Fruit fly (Drosophila melanogaster) whole organism, embryonic: ENCODE data around the gene CG42307.

Experiments used
- Bdp1 ChIP-seq: fragments of 200-800 bp; sonication (Bioruptor generic); optimal IDR thresholded peaks from 3 replicates; lab custom pipeline; 2016; ENCODE audit warnings: missing biosample characterization, missing genetic modification characterization
- CG10267 ChIP-seq: fragments of 200-800 bp; sonication (Bioruptor generic); optimal IDR thresholded peaks from 2 replicates; lab custom pipeline; 2018; ENCODE audit warnings: missing biosample characterization, mild to moderate bottlenecking, missing genetic modification characterization, moderate library complexity
- CG11247 ChIP-seq: fragments of 200-800 bp; sonication (Bioruptor generic); IDR thresholded peaks from 2 replicates; pipeline ENCODE4 v1.3.6; 2022; ENCODE audit warnings: missing biosample characterization, missing genetic modification characterization
- CG13287 ChIP-seq: fragments of 200-800 bp; sonication (Bioruptor generic); IDR thresholded peaks from 2 replicates; pipeline ENCODE4 v1.3.6; 2022; ENCODE audit warnings: missing biosample characterization, missing genetic modification characterization; ENCODE audit not compliant: partially characterized antibody
- CG14050 ChIP-seq: fragments of 200-800 bp; sonication (Bioruptor generic); IDR thresholded peaks from 3 replicates; pipeline ENCODE4 v1.3.6; 2022; ENCODE audit warnings: missing biosample characterization, missing genetic modification characterization
- CG14667 ChIP-seq: fragments of 200-800 bp; sonication (Bioruptor generic); IDR thresholded peaks from 2 replicates; pipeline ENCODE4 v1.3.6; 2022; ENCODE audit warnings: missing biosample characterization, missing genetic modification characterization
- CG15601 ChIP-seq: fragments of 200-800 bp; sonication (Bioruptor generic); optimal IDR thresholded peaks from 3 replicates; lab custom pipeline; 2019; ENCODE audit warnings: missing biosample characterization, mild to moderate bottlenecking, missing genetic modification characterization, moderate library complexity
- CG16813 ChIP-seq: fragments of 200-800 bp; sonication (Bioruptor generic); IDR thresholded peaks from 3 replicates; pipeline ENCODE4 v1.3.6; 2022; ENCODE audit warnings: missing biosample characterization, missing genetic modification characterization; ENCODE audit not compliant: partially characterized antibody
- CG16815 ChIP-seq: fragments of 200-800 bp; sonication (Bioruptor generic); optimal IDR thresholded peaks from 3 replicates; lab custom pipeline; 2017; ENCODE audit warnings: missing biosample characterization, mild to moderate bottlenecking, missing genetic modification characterization
- CG2712 ChIP-seq: fragments of 200-800 bp; optimal IDR thresholded peaks from 3 replicates; lab custom pipeline; 2019; ENCODE audit warnings: missing biosample characterization, mild to moderate bottlenecking, missing genetic modification characterization, moderate library complexity
- CG2889 ChIP-seq: fragments of 200-800 bp; sonication (Bioruptor generic); IDR thresholded peaks from 3 replicates; pipeline ENCODE4 v1.3.6; 2022; ENCODE audit warnings: missing biosample characterization, missing genetic modification characterization
- CG31441 ChIP-seq: fragments of 200-800 bp; sonication (Bioruptor generic); IDR thresholded peaks from 2 replicates; pipeline ENCODE4 v1.3.6; 2022; ENCODE audit warnings: missing biosample characterization, missing genetic modification characterization
- CG32767 ChIP-seq: fragments of 200-800 bp; sonication (Bioruptor generic); IDR thresholded peaks from 2 replicates; pipeline ENCODE4 v1.3.6; 2022; ENCODE audit warnings: missing biosample characterization, missing genetic modification characterization
- CG3281 ChIP-seq: fragments of 200-800 bp; sonication (Bioruptor generic); optimal IDR thresholded peaks from 3 replicates; lab custom pipeline; 2017; ENCODE audit warnings: missing biosample characterization, mild to moderate bottlenecking, missing genetic modification characterization
- CG4617 ChIP-seq: fragments of 200-800 bp; sonication (Bioruptor generic); optimal IDR thresholded peaks from 3 replicates; lab custom pipeline; 2016; ENCODE audit warnings: missing biosample characterization, missing genetic modification characterization, borderline replicate concordance
- CG9215 ChIP-seq: fragments of 200-800 bp; sonication (Bioruptor generic); IDR thresholded peaks from 2 replicates; pipeline ENCODE4 v1.3.6; 2022; ENCODE audit warnings: missing biosample characterization, missing genetic modification characterization
- CG9437 ChIP-seq: fragments of 200-800 bp; sonication (Bioruptor generic); optimal IDR thresholded peaks from 2 replicates; lab custom pipeline; 2018; ENCODE audit warnings: missing biosample characterization, mild to moderate bottlenecking, missing genetic modification characterization
- D19B ChIP-seq: fragments of 200-800 bp; sonication (Bioruptor generic); optimal IDR thresholded peaks from 2 replicates; lab custom pipeline; 2017; ENCODE audit warnings: missing biosample characterization, mild to moderate bottlenecking, missing genetic modification characterization
- Deaf1 ChIP-seq: fragments of 200-800 bp; optimal IDR thresholded peaks from 3 replicates; lab custom pipeline; 2019; ENCODE audit warnings: missing biosample characterization, mild to moderate bottlenecking, missing genetic modification characterization, moderate library complexity
- Dll ChIP-seq: fragments of 200-800 bp; sonication (Bioruptor generic); IDR thresholded peaks from 4 replicates; pipeline ENCODE4 v1.3.6; 2022; ENCODE audit warnings: missing biosample characterization, missing genetic modification characterization; ENCODE audit not compliant: partially characterized antibody
- Dref ChIP-seq: fragments of 200-800 bp; sonication (Bioruptor generic); IDR thresholded peaks from 2 replicates; pipeline ENCODE4 v1.3.6; 2022; ENCODE audit warnings: missing biosample characterization, missing genetic modification characterization
- Drgx ChIP-seq: fragments of 200-800 bp; sonication (Bioruptor generic); IDR thresholded peaks from 2 replicates; pipeline ENCODE4 v1.3.6; 2022; ENCODE audit warnings: missing biosample characterization, missing genetic modification characterization
- Hr3 ChIP-seq: fragments of 200-800 bp; sonication (Bioruptor generic); optimal IDR thresholded peaks from 3 replicates; lab custom pipeline; 2016; ENCODE audit warnings: missing biosample characterization, missing genetic modification characterization
- Opbp ChIP-seq: fragments of 200-800 bp; sonication (Bioruptor generic); IDR thresholded peaks from 3 replicates; pipeline ENCODE4 v1.3.6; 2022; ENCODE audit warnings: missing biosample characterization, missing genetic modification characterization; ENCODE audit not compliant: partially characterized antibody
- Scr ChIP-seq: fragments of 200-800 bp; sonication (Bioruptor generic); IDR thresholded peaks from 2 replicates; pipeline ENCODE4 v1.3.6; 2022; ENCODE audit warnings: missing biosample characterization, missing genetic modification characterization; ENCODE audit not compliant: partially characterized antibody
- bab2 ChIP-seq: fragments of 200-800 bp; sonication (Bioruptor generic); optimal IDR thresholded peaks from 2 replicates; lab custom pipeline; 2016; ENCODE audit warnings: missing biosample characterization, missing genetic modification characterization
- crp ChIP-seq, 2 experiments: fragments of 200-800 bp; sonication (Bioruptor generic); optimal IDR thresholded peaks; 2 replicates in 1 of 2; 3 replicates in 1 of 2; lab custom pipeline; 2017; ENCODE audit warnings: missing biosample characterization in 2 of 2, missing genetic modification characterization in 2 of 2, mild to moderate bottlenecking in 1 of 2, moderate library complexity in 1 of 2
- cwo ChIP-seq: fragments of 200-800 bp; sonication (Bioruptor generic); optimal IDR thresholded peaks from 3 replicates; lab custom pipeline; 2017; ENCODE audit warnings: missing biosample characterization, missing genetic modification characterization, mild to moderate bottlenecking, moderate library complexity, missing genetic modification reagents
- dm ChIP-seq: fragments of 200-800 bp; sonication (Bioruptor generic); optimal IDR thresholded peaks from 3 replicates; lab custom pipeline; 2016; ENCODE audit warnings: missing biosample characterization, missing genetic modification characterization
- en ChIP-seq: fragments of 200-800 bp; sonication (Bioruptor generic); optimal IDR thresholded peaks from 2 replicates; lab custom pipeline; 2016; ENCODE audit warnings: missing biosample characterization, missing genetic modification characterization
- fd96Cb ChIP-seq: fragments of 200-800 bp; sonication (Bioruptor generic); optimal IDR thresholded peaks from 2 replicates; lab custom pipeline; 2018; ENCODE audit warnings: missing biosample characterization, mild to moderate bottlenecking, missing genetic modification characterization, moderate library complexity
- gcm ChIP-seq: fragments of 200-800 bp; sonication (Bioruptor generic); optimal IDR thresholded peaks from 2 replicates; lab custom pipeline; 2019; ENCODE audit warnings: missing biosample characterization, mild to moderate bottlenecking, missing genetic modification characterization, moderate library complexity
- hbn ChIP-seq: fragments of 200-800 bp; sonication (Bioruptor generic); IDR thresholded peaks from 2 replicates; pipeline ENCODE4 v1.3.6; 2022; ENCODE audit warnings: missing biosample characterization, missing genetic modification characterization; ENCODE audit not compliant: partially characterized antibody
- insv ChIP-seq, 2 experiments: fragments of 200-800 bp; sonication (Bioruptor generic); optimal IDR thresholded peaks; 3 replicates each; lab custom pipeline; 2016 to 2018; ENCODE audit warnings: missing biosample characterization in 2 of 2, missing genetic modification characterization in 2 of 2
- lilli ChIP-seq: fragments of 200-800 bp; sonication (Bioruptor generic); optimal IDR thresholded peaks from 3 replicates; lab custom pipeline; 2016; ENCODE audit warnings: missing biosample characterization, missing genetic modification characterization
- onecut ChIP-seq: fragments of 200-800 bp; sonication (Bioruptor generic); IDR thresholded peaks from 2 replicates; pipeline ENCODE4 v1.3.6; 2022; ENCODE audit warnings: missing biosample characterization, missing genetic modification characterization
- pfk ChIP-seq: fragments of 200-800 bp; sonication (Bioruptor generic); optimal IDR thresholded peaks from 2 replicates; lab custom pipeline; 2018; ENCODE audit warnings: missing biosample characterization, mild to moderate bottlenecking, missing genetic modification characterization, moderate library complexity
- phol ChIP-seq: fragments of 200-800 bp; sonication (Bioruptor generic); optimal IDR thresholded peaks from 3 replicates; lab custom pipeline; 2018; ENCODE audit warnings: missing biosample characterization, mild to moderate bottlenecking, missing genetic modification characterization, moderate library complexity
- pros ChIP-seq: fragments of 200-800 bp; sonication (Bioruptor generic); optimal IDR thresholded peaks from 3 replicates; lab custom pipeline; 2019; ENCODE audit warnings: missing biosample characterization, mild to moderate bottlenecking, missing genetic modification characterization, moderate library complexity
- psq ChIP-seq: fragments of 200-800 bp; sonication (Bioruptor generic); optimal IDR thresholded peaks from 2 replicates; lab custom pipeline; 2017; ENCODE audit warnings: missing biosample characterization, missing genetic modification characterization
- pzg ChIP-seq: fragments of 200-800 bp; sonication (Bioruptor generic); optimal IDR thresholded peaks from 3 replicates; lab custom pipeline; 2018; ENCODE audit warnings: missing biosample characterization, mild to moderate bottlenecking, missing genetic modification characterization, moderate library complexity
- ro ChIP-seq: fragments of 200-800 bp; sonication (Bioruptor generic); IDR thresholded peaks from 2 replicates; pipeline ENCODE4 v1.3.6; 2022; ENCODE audit warnings: missing biosample characterization, missing genetic modification characterization
- run ChIP-seq: fragments of 200-800 bp; sonication (Bioruptor generic); optimal IDR thresholded peaks from 3 replicates; lab custom pipeline; 2018; ENCODE audit warnings: missing biosample characterization, mild to moderate bottlenecking, missing genetic modification characterization
- sd ChIP-seq: fragments of 200-800 bp; sonication (Bioruptor generic); optimal IDR thresholded peaks from 3 replicates; lab custom pipeline; 2018; ENCODE audit warnings: missing biosample characterization, mild to moderate bottlenecking, missing genetic modification characterization, moderate library complexity
- sens ChIP-seq: fragments of 200-800 bp; sonication (Bioruptor generic); peaks from one replicate; lab custom pipeline; 2016; ENCODE audit warnings: missing biosample characterization, missing genetic modification characterization
- sqz ChIP-seq: fragments of 200-800 bp; sonication (Bioruptor generic); optimal IDR thresholded peaks from 3 replicates; lab custom pipeline; 2018; ENCODE audit warnings: missing biosample characterization, mild to moderate bottlenecking, missing genetic modification characterization
- usp ChIP-seq: fragments of >200 bp; optimal IDR thresholded peaks from 2 replicates; lab custom pipeline; 2017; ENCODE audit warnings: missing biosample characterization, missing genetic modification characterization
- yki ChIP-seq: fragments of >200 bp; optimal IDR thresholded peaks from 3 replicates; lab custom pipeline; 2018
- zf30C ChIP-seq: fragments of 200-800 bp; sonication (Bioruptor generic); optimal IDR thresholded peaks from 3 replicates; lab custom pipeline; 2018; ENCODE audit warnings: missing biosample characterization, mild to moderate bottlenecking, missing genetic modification characterization

The CG42307 gene

DNA sequence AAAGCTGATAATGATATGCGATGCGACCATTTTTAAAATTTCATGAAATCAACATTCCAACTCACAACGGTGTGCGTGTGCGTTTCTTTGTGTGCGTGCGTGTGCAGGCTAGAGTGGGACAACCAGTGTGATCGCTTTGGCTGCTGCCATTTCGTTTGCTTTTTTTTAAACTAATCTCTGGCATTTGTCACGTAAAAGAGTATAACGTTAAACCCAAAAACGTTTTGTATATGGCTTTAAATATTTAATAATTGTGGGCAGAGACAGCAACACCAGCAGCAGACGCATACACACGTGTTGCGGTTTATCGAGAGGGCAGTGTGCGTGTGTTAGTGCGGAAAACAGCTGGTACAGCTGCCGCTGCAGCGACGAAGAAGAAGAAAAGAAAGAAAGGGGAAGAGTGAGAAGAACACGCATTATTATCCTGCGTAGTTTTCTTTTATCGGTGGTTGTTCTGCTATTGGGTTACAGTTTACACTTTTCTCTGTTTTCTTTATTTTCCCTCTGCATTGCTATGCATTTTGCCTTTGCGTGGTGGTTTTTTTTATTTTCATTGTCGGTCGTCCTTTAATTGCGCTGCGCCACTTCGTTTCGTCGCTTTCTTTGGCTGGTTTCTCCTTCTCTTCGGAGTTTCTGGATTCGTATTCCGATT, 41.4 kb downstream of the CG42307 start:
- no peak; the same call in 1 of the 2 replicates for TF ChIP-seq CG31441 (GFP tag; lab: Robert Waterston, UW)
- TF ChIP-seq Hr3 (GFP tag; lab: Kevin White, UChicago): no peak
- TF ChIP-seq CG16815 (GFP tag; lab: Kevin White, UChicago): no peak
- peak; percentile 21 for TF ChIP-seq pfk
- no peak for TF ChIP-seq CG10267 (tag; lab: Kevin White, UChicago)
- no peak for TF ChIP-seq en (GFP tag; lab: Kevin White, UChicago)
- no peak for TF ChIP-seq CG9215
- no peak for TF ChIP-seq CG14667 (GFP tag; lab: Robert Waterston, UW)
- peak in 1 of 2 experiments; percentile 11 for TF ChIP-seq insv (GFP tag; optimal IDR thresholded peaks at IDR 0.05; lab: Kevin White, UChicago)
- TF ChIP-seq run: peak; percentile 88
- TF ChIP-seq CG16813 (GFP tag; lab: Robert Waterston, UW): no peak
- TF ChIP-seq psq (GFP tag; lab: Kevin White, UChicago): peak; percentile 71
- TF ChIP-seq Dll (GFP tag; lab: Robert Waterston, UW): 0 out of 4 replicates have a peak, but pooled peaks have one; percentile 21
- TF ChIP-seq dm: peak; percentile 81
- peak; percentile 36 to 83 for TF ChIP-seq crp (GFP tag; optimal IDR thresholded peaks at IDR 0.05; lab: Kevin White, UChicago)
- no peak for TF ChIP-seq ro (GFP tag; lab: Robert Waterston, UW)
- TF ChIP-seq hbn (GFP tag; lab: Robert Waterston, UW): no peak
- TF ChIP-seq sd: peak; percentile 99
- peak; percentile 21; the same call in 1 of the 2 replicates for TF ChIP-seq CG13287 (GFP tag; lab: Robert Waterston, UW)
- TF ChIP-seq CG11247 (GFP tag; lab: Robert Waterston, UW): no peak
- TF ChIP-seq CG2889 (GFP tag; lab: Robert Waterston, UW): no peak
- TF ChIP-seq CG9437: peak; percentile 93
- TF ChIP-seq lilli (GFP tag; lab: Kevin White, UChicago): no peak
- TF ChIP-seq Drgx: no peak
- peak; percentile 15 for TF ChIP-seq gcm (GFP tag; lab: Kevin White, UChicago)
- no peak for TF ChIP-seq CG14050 (GFP tag; lab: Robert Waterston, UW)
- TF ChIP-seq fd96Cb (tag; lab: Kevin White, UChicago): no peak
- TF ChIP-seq CG2712: peak; percentile 12
- peak; percentile 80 for TF ChIP-seq CG4617 (GFP tag; lab: Kevin White, UChicago)
- TF ChIP-seq sens (GFP tag; lab: Kevin White, UChicago): peak; percentile 53
- TF ChIP-seq bab2 (GFP tag; lab: Kevin White, UChicago): no peak
- TF ChIP-seq usp: no peak
- TF ChIP-seq sqz (GFP tag; lab: Kevin White, UChicago): peak; percentile 31
- TF ChIP-seq onecut (GFP tag; lab: Robert Waterston, UW): no peak
- no peak for TF ChIP-seq yki (lab: Kevin White, UChicago)
- TF ChIP-seq zf30C: no peak
- no peak for TF ChIP-seq Bdp1 (GFP tag; lab: Kevin White, UChicago)
- TF ChIP-seq cwo (GFP tag; lab: Kevin White, UChicago): peak; percentile 19
- 0 out of 3 replicates have a peak, but pooled peaks have one; percentile 4 for TF ChIP-seq Opbp (GFP tag; lab: Robert Waterston, UW)
- TF ChIP-seq D19B (GFP tag; lab: Kevin White, UChicago): no peak
- TF ChIP-seq Scr (GFP tag; lab: Robert Waterston, UW): no peak
- peak; percentile 98 for TF ChIP-seq pros
- peak; percentile 12 for TF ChIP-seq pzg (GFP tag; lab: Kevin White, UChicago)
- no peak for TF ChIP-seq Dref (GFP tag; lab: Robert Waterston, UW)
- TF ChIP-seq phol (tag; lab: Kevin White, UChicago): peak; percentile 58
- 0 out of 2 replicates have a peak, but pooled peaks have one; percentile 16 for TF ChIP-seq CG32767 (GFP tag; lab: Robert Waterston, UW)
- peak; percentile 29 for TF ChIP-seq Deaf1 (tag; lab: Kevin White, UChicago)
- TF ChIP-seq CG15601 (tag; lab: Kevin White, UChicago): no peak
- no peak for TF ChIP-seq CG3281
